Fruit fly (Drosophila melanogaster) whole organism, embryonic: ENCODE data around the gene CG31798.

Experiments
- Atf6 ChIP-seq: fragments of 200-800 bp; sonication (Bioruptor generic); IDR thresholded peaks from 2 replicates; pipeline ENCODE4 v1.3.6; 2022; ENCODE audit warnings: missing biosample characterization, missing genetic modification characterization
- Awh ChIP-seq: fragments of 200-800 bp; sonication (Bioruptor generic); IDR thresholded peaks from 2 replicates; pipeline ENCODE4, ENCODE4 v1.3.6; 2022; ENCODE audit warnings: missing biosample characterization, missing genetic modification characterization
- B-H2 ChIP-seq: fragments of 200-800 bp; sonication (Bioruptor generic); optimal IDR thresholded peaks from 2 replicates; lab custom pipeline; 2018; ENCODE audit warnings: missing biosample characterization, mild to moderate bottlenecking, missing genetic modification characterization
- CG11695 ChIP-seq: fragments of 200-800 bp; sonication (Bioruptor generic); IDR thresholded peaks from 3 replicates; pipeline ENCODE4 v1.3.6; 2022; ENCODE audit warnings: missing biosample characterization, missing genetic modification characterization
- CG12236 ChIP-seq: fragments of 200-800 bp; sonication (Bioruptor generic); optimal IDR thresholded peaks from 2 replicates; lab custom pipeline; 2016; ENCODE audit warnings: missing biosample characterization, missing genetic modification characterization
- CG14965 ChIP-seq: fragments of 200-800 bp; sonication (Bioruptor generic); optimal IDR thresholded peaks from 2 replicates; lab custom pipeline; 2016; ENCODE audit warnings: missing biosample characterization, missing genetic modification characterization, borderline replicate concordance
- CG1529 ChIP-seq: fragments of 200-800 bp; sonication (Bioruptor generic); optimal IDR thresholded peaks from 3 replicates; lab custom pipeline; 2018; ENCODE audit warnings: missing biosample characterization, missing genetic modification characterization
- CG16863 ChIP-seq: fragments of 200-800 bp; sonication (Bioruptor generic); optimal IDR thresholded peaks from 3 replicates; lab custom pipeline; 2016; ENCODE audit warnings: missing biosample characterization, missing genetic modification characterization
- CG17568 ChIP-seq: fragments of 200-800 bp; sonication (Bioruptor generic); optimal IDR thresholded peaks from 2 replicates; lab custom pipeline; 2018; ENCODE audit warnings: missing biosample characterization, mild to moderate bottlenecking, missing genetic modification characterization, moderate library complexity
- CG42726 ChIP-seq: fragments of 200-800 bp; sonication (Bioruptor generic); IDR thresholded peaks from 2 replicates; pipeline ENCODE4 v1.3.6; 2022; ENCODE audit warnings: missing biosample characterization, missing genetic modification characterization; ENCODE audit not compliant: partially characterized antibody
- CG4730 ChIP-seq: fragments of 200-800 bp; sonication (Bioruptor generic); IDR thresholded peaks from 2 replicates; pipeline ENCODE4 v1.3.6; 2022; ENCODE audit warnings: missing biosample characterization, missing genetic modification characterization
- CG6272 ChIP-seq: fragments of 200-800 bp; sonication (Bioruptor generic); IDR thresholded peaks from 2 replicates; pipeline ENCODE4 v1.3.6; 2022; ENCODE audit warnings: missing biosample characterization, missing genetic modification characterization
- CG6854 ChIP-seq: fragments of 200-800 bp; sonication (Bioruptor generic); optimal IDR thresholded peaks from 3 replicates; lab custom pipeline; 2017; ENCODE audit warnings: missing biosample characterization, mild to moderate bottlenecking, missing genetic modification characterization
- CG7839 ChIP-seq: fragments of 200-800 bp; sonication (Bioruptor generic); optimal IDR thresholded peaks from 3 replicates; lab custom pipeline; 2018; ENCODE audit warnings: missing biosample characterization, mild to moderate bottlenecking, missing genetic modification characterization, moderate library complexity
- CG9437 ChIP-seq: fragments of 200-800 bp; sonication (Bioruptor generic); optimal IDR thresholded peaks from 2 replicates; lab custom pipeline; 2018; ENCODE audit warnings: missing biosample characterization, mild to moderate bottlenecking, missing genetic modification characterization
- CoRest ChIP-seq: fragments of 200-800 bp; sonication (Bioruptor generic); optimal IDR thresholded peaks from 3 replicates; lab custom pipeline; 2018; ENCODE audit warnings: missing biosample characterization, mild to moderate bottlenecking, missing genetic modification characterization, moderate library complexity
- Dfd ChIP-seq, 2 experiments: fragments of >200 bp; optimal IDR thresholded peaks; 2 replicates each; lab custom pipeline; 2017; ENCODE audit warnings: missing biosample characterization in 2 of 2, missing genetic modification characterization in 2 of 2
- Doc2 ChIP-seq: fragments of 200-800 bp; sonication (Bioruptor generic); IDR thresholded peaks from 2 replicates; pipeline ENCODE4 v1.3.6; 2022; ENCODE audit warnings: missing biosample characterization, missing genetic modification characterization
- Doc3 ChIP-seq: fragments of 200-800 bp; sonication (Bioruptor generic); IDR thresholded peaks from 3 replicates; pipeline ENCODE4 v1.3.6; 2022; ENCODE audit warnings: missing biosample characterization, missing genetic modification characterization; ENCODE audit not compliant: partially characterized antibody
- Dref ChIP-seq: fragments of 200-800 bp; sonication (Bioruptor generic); IDR thresholded peaks from 2 replicates; pipeline ENCODE4 v1.3.6; 2022; ENCODE audit warnings: missing biosample characterization, missing genetic modification characterization
- Drgx ChIP-seq: fragments of 200-800 bp; sonication (Bioruptor generic); IDR thresholded peaks from 2 replicates; pipeline ENCODE4 v1.3.6; 2022; ENCODE audit warnings: missing biosample characterization, missing genetic modification characterization
- Elba2 ChIP-seq: fragments of 200-800 bp; sonication (Bioruptor generic); optimal IDR thresholded peaks from 3 replicates; lab custom pipeline; 2016; ENCODE audit warnings: missing biosample characterization, missing genetic modification characterization
- Ets65A ChIP-seq: fragments of 200-800 bp; sonication (Bioruptor generic); peaks from one replicate; lab custom pipeline; 2016; ENCODE audit warnings: missing biosample characterization, missing genetic modification characterization
- Hey ChIP-seq: fragments of 200-800 bp; sonication (Bioruptor generic); optimal IDR thresholded peaks from 3 replicates; lab custom pipeline; 2018; ENCODE audit warnings: missing biosample characterization, mild to moderate bottlenecking, missing genetic modification characterization
- HmgZ ChIP-seq: fragments of 200-800 bp; sonication (Bioruptor generic); optimal IDR thresholded peaks from 2 replicates; lab custom pipeline; 2018; ENCODE audit warnings: missing biosample characterization, mild to moderate bottlenecking, missing genetic modification characterization
- Neu2 ChIP-seq: fragments of 200-800 bp; sonication (Bioruptor generic); optimal IDR thresholded peaks from 3 replicates; lab custom pipeline; 2016; ENCODE audit warnings: missing biosample characterization, missing genetic modification characterization, borderline replicate concordance
- Optix ChIP-seq: fragments of 200-800 bp; sonication (Bioruptor generic); IDR thresholded peaks from 3 replicates; pipeline ENCODE4 v1.3.6; 2022; ENCODE audit warnings: missing biosample characterization, missing genetic modification characterization
- Sin3A ChIP-seq: fragments of >200 bp; optimal IDR thresholded peaks from 2 replicates; lab custom pipeline; 2018
- Xrp1 ChIP-seq: fragments of 200-800 bp; sonication (Bioruptor generic); IDR thresholded peaks from 2 replicates; pipeline ENCODE4 v1.3.6; 2022; ENCODE audit warnings: missing biosample characterization, missing genetic modification characterization
- aop ChIP-seq: fragments of 200-800 bp; sonication (Bioruptor generic); IDR thresholded peaks from 2 replicates; pipeline ENCODE4 v1.3.6; 2022; ENCODE audit warnings: missing biosample characterization, missing genetic modification characterization
- ase ChIP-seq: fragments of 200-800 bp; sonication (Bioruptor generic); IDR thresholded peaks from 3 replicates; pipeline ENCODE4 v1.3.6; 2022; ENCODE audit warnings: missing biosample characterization, missing genetic modification characterization
- bigmax ChIP-seq: fragments of 200-800 bp; sonication (Bioruptor generic); optimal IDR thresholded peaks from 2 replicates; lab custom pipeline; 2018; ENCODE audit warnings: missing biosample characterization, mild to moderate bottlenecking, missing genetic modification characterization
- bsh ChIP-seq, 2 experiments: fragments of 200-800 bp; sonication (Bioruptor generic); optimal IDR thresholded peaks; 2 replicates each; lab custom pipeline; 2017 to 2018; ENCODE audit warnings: mild to moderate bottlenecking in 2 of 2, missing biosample characterization in 2 of 2, missing genetic modification characterization in 2 of 2, moderate library complexity in 1 of 2
- chinmo ChIP-seq: fragments of 200-800 bp; sonication (Bioruptor generic); IDR thresholded peaks from 4 replicates; pipeline ENCODE4 v1.3.6; 2022; ENCODE audit warnings: missing biosample characterization, missing genetic modification characterization; ENCODE audit not compliant: partially characterized antibody
- dimm ChIP-seq: fragments of 200-800 bp; sonication (Bioruptor generic); IDR thresholded peaks from 2 replicates; pipeline ENCODE4 v1.3.6; 2022; ENCODE audit warnings: missing biosample characterization, missing genetic modification characterization
- dm ChIP-seq: fragments of 200-800 bp; sonication (Bioruptor generic); optimal IDR thresholded peaks from 3 replicates; lab custom pipeline; 2016; ENCODE audit warnings: missing biosample characterization, missing genetic modification characterization
- dysf ChIP-seq: fragments of 200-800 bp; sonication (Bioruptor generic); IDR thresholded peaks from 3 replicates; pipeline ENCODE4 v1.3.6; 2022; ENCODE audit warnings: missing biosample characterization, missing genetic modification characterization
- ewg ChIP-seq: fragments of 200-800 bp; sonication (Bioruptor generic); optimal IDR thresholded peaks from 3 replicates; lab custom pipeline; 2017; ENCODE audit warnings: mild to moderate bottlenecking, missing biosample characterization, missing genetic modification reagents, missing genetic modification characterization
- fd64A ChIP-seq: fragments of 200-800 bp; sonication (Bioruptor generic); optimal IDR thresholded peaks from 3 replicates; lab custom pipeline; 2018; ENCODE audit warnings: missing biosample characterization, mild to moderate bottlenecking, missing genetic modification characterization
- gce ChIP-seq: fragments of 200-800 bp; sonication (Bioruptor generic); IDR thresholded peaks from 3 replicates; pipeline ENCODE4 v1.3.6; 2022; ENCODE audit warnings: missing biosample characterization, missing genetic modification characterization
- gcm2 ChIP-seq: fragments of 200-800 bp; sonication (Bioruptor generic); optimal IDR thresholded peaks from 2 replicates; lab custom pipeline; 2016; ENCODE audit warnings: missing biosample characterization, missing genetic modification characterization
- grn ChIP-seq: fragments of 200-800 bp; sonication (Bioruptor generic); optimal IDR thresholded peaks from 3 replicates; lab custom pipeline; 2017; ENCODE audit warnings: missing biosample characterization, missing genetic modification characterization
- gro ChIP-seq: fragments of 200-800 bp; sonication (Bioruptor generic); optimal IDR thresholded peaks from 2 replicates; lab custom pipeline; 2016; ENCODE audit warnings: missing biosample characterization, missing genetic modification characterization
- inv ChIP-seq: fragments of 200-800 bp; sonication (Bioruptor generic); IDR thresholded peaks from 2 replicates; pipeline ENCODE4 v1.3.6; 2022; ENCODE audit warnings: missing biosample characterization, missing genetic modification characterization; ENCODE audit not compliant: partially characterized antibody
- jing ChIP-seq: fragments of 200-800 bp; sonication (Bioruptor generic); optimal IDR thresholded peaks from 2 replicates; lab custom pipeline; 2018; ENCODE audit warnings: missing biosample characterization, mild to moderate bottlenecking, missing genetic modification characterization
- mam ChIP-seq: fragments of 200-800 bp; sonication (Bioruptor generic); optimal IDR thresholded peaks from 3 replicates; lab custom pipeline; 2016; ENCODE audit warnings: missing biosample characterization, missing genetic modification characterization
- onecut ChIP-seq: fragments of 200-800 bp; sonication (Bioruptor generic); IDR thresholded peaks from 2 replicates; pipeline ENCODE4 v1.3.6; 2022; ENCODE audit warnings: missing biosample characterization, missing genetic modification characterization
- pita ChIP-seq: fragments of 200-800 bp; sonication (Bioruptor generic); optimal IDR thresholded peaks from 2 replicates; lab custom pipeline; 2017; ENCODE audit warnings: missing biosample characterization, mild to moderate bottlenecking, missing genetic modification characterization
- pzg ChIP-seq: fragments of 200-800 bp; sonication (Bioruptor generic); optimal IDR thresholded peaks from 3 replicates; lab custom pipeline; 2018; ENCODE audit warnings: missing biosample characterization, mild to moderate bottlenecking, missing genetic modification characterization, moderate library complexity
- shn ChIP-seq: fragments of 200-800 bp; sonication (Bioruptor generic); optimal IDR thresholded peaks from 3 replicates; lab custom pipeline; 2016; ENCODE audit warnings: missing biosample characterization, missing genetic modification characterization
- slou ChIP-seq: fragments of 200-800 bp; sonication (Bioruptor generic); optimal IDR thresholded peaks from 3 replicates; lab custom pipeline; 2016; ENCODE audit warnings: missing biosample characterization, missing genetic modification characterization

Gene CG31798

dm6 chr2L:19397617-19398316 is 3.8 kb downstream of the CG31798 start (continued):
- TF ChIP-seq inv (GFP tag; lab: Robert Waterston, UW): no peak
- no peak for TF ChIP-seq CG42726 (GFP tag; lab: Robert Waterston, UW)
- TF ChIP-seq Awh (GFP tag; lab: Robert Waterston, UW): no peak
- no peak for TF ChIP-seq Doc2 (GFP tag; lab: Robert Waterston, UW)
- no peak for TF ChIP-seq Sin3A (lab: Kevin White, UChicago)
- TF ChIP-seq gce (GFP tag; lab: Robert Waterston, UW): no peak
- TF ChIP-seq gro (GFP tag; lab: Kevin White, UChicago): no peak
- no peak for TF ChIP-seq ase (GFP tag; lab: Robert Waterston, UW)
- no peak for TF ChIP-seq Ets65A (GFP tag; lab: Kevin White, UChicago)
- no peak for TF ChIP-seq CG14965 (GFP tag; lab: Kevin White, UChicago)
- TF ChIP-seq Dfd (GFP tag; optimal IDR thresholded peaks at IDR 0.05; lab: Kevin White, UChicago): no peak
- no peak for TF ChIP-seq Doc3 (GFP tag; lab: Robert Waterston, UW)
- TF ChIP-seq shn (GFP tag; lab: Kevin White, UChicago): peak; percentile 16
- no peak for TF ChIP-seq Optix (GFP tag; lab: Robert Waterston, UW)
- no peak for TF ChIP-seq CG17568
- peak; percentile 45 for TF ChIP-seq CG7839
- TF ChIP-seq Drgx (GFP tag; lab: Robert Waterston, UW): 0 out of 2 replicates have a peak, but pooled peaks have one; percentile 13
- no peak for TF ChIP-seq B-H2
- no peak for TF ChIP-seq ewg (GFP tag; lab: Kevin White, UChicago)
- TF ChIP-seq Dref: no peak
- no peak for TF ChIP-seq Xrp1
- no peak for TF ChIP-seq gcm2
- no peak for TF ChIP-seq CG1529 (GFP tag; lab: Kevin White, UChicago)
- no peak for TF ChIP-seq bigmax (GFP tag; lab: Kevin White, UChicago)
- peak; percentile 37 for TF ChIP-seq CoRest (tag; lab: Kevin White, UChicago)
- TF ChIP-seq dm (GFP tag; lab: Kevin White, UChicago): no peak
- no peak for TF ChIP-seq CG9437 (GFP tag; lab: Kevin White, UChicago)
- no peak for TF ChIP-seq Hey (tag; lab: Kevin White, UChicago)
- no peak for TF ChIP-seq CG6272
- TF ChIP-seq CG6854 (GFP tag; lab: Kevin White, UChicago): no peak
- no peak for TF ChIP-seq aop (GFP tag; lab: Robert Waterston, UW)
- no peak for TF ChIP-seq dimm (GFP tag; lab: Robert Waterston, UW)
- TF ChIP-seq CG16863 (GFP tag; lab: Kevin White, UChicago): no peak
- peak in 1 of 2 experiments; percentile 22 for TF ChIP-seq bsh (GFP tag; optimal IDR thresholded peaks at IDR 0.05; lab: Kevin White, UChicago)
- TF ChIP-seq fd64A (GFP tag; lab: Kevin White, UChicago): no peak
- no peak for TF ChIP-seq pzg (GFP tag; lab: Kevin White, UChicago)
- no peak for TF ChIP-seq CG11695 (GFP tag; lab: Robert Waterston, UW)
- TF ChIP-seq jing: peak; percentile 6
- no peak for TF ChIP-seq Elba2 (GFP tag; lab: Kevin White, UChicago)
- no peak for TF ChIP-seq Atf6 (GFP tag; lab: Robert Waterston, UW)
- TF ChIP-seq chinmo (GFP tag; lab: Robert Waterston, UW): no peak
- no peak for TF ChIP-seq CG4730 (GFP tag; lab: Robert Waterston, UW)
- no peak for TF ChIP-seq Neu2
- TF ChIP-seq onecut (GFP tag; lab: Robert Waterston, UW): no peak
- TF ChIP-seq mam (GFP tag; lab: Kevin White, UChicago): peak; percentile 46
- TF ChIP-seq dysf (GFP tag; lab: Robert Waterston, UW): peak; percentile 43; the same call in 2 of the 3 replicates
- no peak for TF ChIP-seq slou (GFP tag; lab: Kevin White, UChicago)
- TF ChIP-seq HmgZ: peak; percentile 6
- TF ChIP-seq grn (GFP tag; lab: Kevin White, UChicago): no peak
- TF ChIP-seq CG12236: no peak
- TF ChIP-seq pita (GFP tag; lab: Kevin White, UChicago): no peak
